Worm (Caenorhabditis elegans) whole organism, L4 larva: ENCODE measurements around the gene ZK897.10.

ENCODE experiments used
- F10B5.3 ChIP-seq: sonication (generic microtip); optimal IDR thresholded peaks from 2 replicates; lab custom pipeline; 2016; ENCODE audit warnings: mild to moderate bottlenecking, missing genetic modification characterization, missing compliant biosample characterization
- F44E2.7 ChIP-seq: fragments of 200-800 bp; sonication (Bioruptor generic); IDR thresholded peaks from 2 replicates; pipeline ENCODE4 v2.1.2; 2022; ENCODE audit warnings: missing genetic modification characterization, missing compliant biosample characterization
- T20F7.1 ChIP-seq: fragments of 200-800 bp; sonication (Bioruptor generic); optimal IDR thresholded peaks from 2 replicates; lab custom pipeline; 2018; ENCODE audit warnings: mild to moderate bottlenecking, missing genetic modification characterization, missing compliant biosample characterization
- T26A8.4 ChIP-seq: fragments of 200-800 bp; sonication (Bioruptor generic); IDR thresholded peaks from 2 replicates; pipeline ENCODE4 v1.3.6; 2022; ENCODE audit warnings: missing genetic modification characterization, missing compliant biosample characterization
- Y75B8A.6 ChIP-seq: fragments of 200-800 bp; sonication (Bioruptor generic); IDR thresholded peaks from 2 replicates; pipeline ENCODE4 v1.3.6; 2022; ENCODE audit warnings: missing genetic modification reagents, missing genetic modification characterization, missing compliant biosample characterization
- ceh-20 ChIP-seq: fragments of 200-800 bp; sonication (Bioruptor generic); IDR thresholded peaks from 2 replicates; pipeline ENCODE4 v1.3.6; 2022; ENCODE audit warnings: missing genetic modification reagents, missing genetic modification characterization, missing compliant biosample characterization
- ces-1 ChIP-seq: fragments of 150-350 bp; sonication (generic microtip); optimal IDR thresholded peaks from 4 replicates; lab custom pipeline; 2014; ENCODE audit warnings: missing biosample characterization, missing genetic modification reagents, missing genetic modification characterization
- ctbp-1 ChIP-seq: fragments of 200-800 bp; sonication (Bioruptor generic); IDR thresholded peaks from 2 replicates; pipeline ENCODE4 v1.3.6; 2022; ENCODE audit warnings: missing genetic modification reagents, missing genetic modification characterization, missing compliant biosample characterization
- daf-16 ChIP-seq, 3 experiments: sonication (generic microtip); optimal IDR thresholded peaks; 2 replicates each; lab custom pipeline; 2016 to 2017; ENCODE audit warnings: missing genetic modification characterization in 3 of 3, missing genetic modification reagents in 3 of 3, mild to moderate bottlenecking in 2 of 3, missing compliant biosample characterization in 2 of 3, missing biosample characterization in 1 of 3, moderate library complexity in 1 of 3
- daf-19 ChIP-seq: fragments of 200-800 bp; sonication (Bioruptor generic); conservative IDR thresholded peaks from 2 replicates; pipeline ENCODE4 v1.3.6; 2022; ENCODE audit warnings: missing genetic modification characterization, missing compliant biosample characterization
- dpl-1 ChIP-seq: fragments of 150-350 bp; optimal IDR thresholded peaks from 2 replicates; lab custom pipeline; 2014; ENCODE audit warnings: missing biosample characterization, missing genetic modification reagents, missing genetic modification characterization
- duxl-1 ChIP-seq: sonication (generic microtip); optimal IDR thresholded peaks from 2 replicates; lab custom pipeline; 2016; ENCODE audit warnings: mild to moderate bottlenecking, missing genetic modification characterization, moderate library complexity, missing compliant biosample characterization; ENCODE audit not compliant: poor library complexity
- egl-43 ChIP-seq: fragments of 200-800 bp; sonication (Bioruptor generic); IDR thresholded peaks from 2 replicates; pipeline ENCODE4 v1.3.6; 2022; ENCODE audit warnings: missing genetic modification reagents, missing genetic modification characterization, missing compliant biosample characterization
- hlh-30 ChIP-seq: sonication (generic microtip); optimal IDR thresholded peaks from 2 replicates; lab custom pipeline; 2017; ENCODE audit warnings: antibody characterized with exemption, mild to moderate bottlenecking, missing genetic modification characterization, missing compliant biosample characterization; ENCODE audit not compliant: insufficient read depth
- hmg-1.1 ChIP-seq: fragments of 200-800 bp; sonication (Bioruptor generic); IDR thresholded peaks from 2 replicates; pipeline ENCODE4 v1.3.6; 2022; ENCODE audit warnings: missing genetic modification reagents, missing genetic modification characterization, missing compliant biosample characterization
- lim-7 ChIP-seq: fragments of 200-800 bp; sonication (Bioruptor generic); IDR thresholded peaks from 2 replicates; pipeline ENCODE4 v1.3.6; 2022; ENCODE audit warnings: missing genetic modification characterization, missing compliant biosample characterization
- lin-1 ChIP-seq: fragments of 200-800 bp; sonication (Bioruptor generic); IDR thresholded peaks from 2 replicates; pipeline ENCODE4 v1.3.6; 2022; ENCODE audit warnings: missing genetic modification reagents, missing genetic modification characterization, missing compliant biosample characterization
- lin-13 ChIP-seq: fragments of 150-350 bp; optimal IDR thresholded peaks from 2 replicates; lab custom pipeline; 2014; ENCODE audit warnings: missing biosample characterization, missing genetic modification reagents, missing genetic modification characterization
- lin-15B ChIP-seq: fragments of 150-350 bp; sonication (generic microtip); optimal IDR thresholded peaks from 3 replicates; lab custom pipeline; 2014; ENCODE audit warnings: missing biosample characterization, missing genetic modification characterization
- lsy-2 ChIP-seq, 2 experiments: fragments of 150-350 bp in 1 of 2; sonication (generic microtip) in 1 of 2; optimal IDR thresholded peaks; 2 replicates each; lab custom pipeline; 2014 to 2017; ENCODE audit warnings: missing biosample characterization in 2 of 2, missing genetic modification characterization in 2 of 2
- madf-5 ChIP-seq, 2 experiments: fragments of 200-800 bp; sonication (Bioruptor generic); IDR thresholded peaks; 2 replicates each; pipeline ENCODE4 v1.3.6; 2022; ENCODE audit warnings: missing compliant biosample characterization in 2 of 2, missing genetic modification characterization in 2 of 2
- madf-9 ChIP-seq: fragments of 200-800 bp; sonication (Bioruptor generic); conservative IDR thresholded peaks from 2 replicates; pipeline ENCODE4 v1.3.6; 2022; ENCODE audit warnings: missing genetic modification reagents, missing genetic modification characterization, missing compliant biosample characterization
- mep-1 ChIP-seq: fragments of 150-350 bp; sonication (generic microtip); optimal IDR thresholded peaks from 3 replicates; lab custom pipeline; 2014; ENCODE audit warnings: missing biosample characterization, missing genetic modification characterization
- mes-2 ChIP-seq: sonication (generic microtip); optimal IDR thresholded peaks from 2 replicates; lab custom pipeline; 2016; ENCODE audit warnings: missing genotype, mild to moderate bottlenecking, missing genetic modification characterization, missing compliant biosample characterization; ENCODE audit not compliant: poor library complexity, severe bottlenecking
- mxl-3 ChIP-seq: fragments of 200-800 bp; sonication (Bioruptor generic); optimal IDR thresholded peaks from 2 replicates; lab custom pipeline; 2018; ENCODE audit warnings: mild to moderate bottlenecking, missing genetic modification characterization, missing compliant biosample characterization
- nhr-111 ChIP-seq: fragments of 200-800 bp; sonication (Bioruptor generic); optimal IDR thresholded peaks from 2 replicates; lab custom pipeline; 2018; ENCODE audit warnings: mild to moderate bottlenecking, missing genetic modification characterization, missing compliant biosample characterization
- nhr-28 ChIP-seq: fragments of 150-350 bp; optimal IDR thresholded peaks from 2 replicates; lab custom pipeline; 2014; ENCODE audit warnings: missing biosample characterization, missing genetic modification characterization
- nhr-48 ChIP-seq: sonication (generic microtip); optimal IDR thresholded peaks from 2 replicates; lab custom pipeline; 2016; ENCODE audit warnings: mild to moderate bottlenecking, missing genetic modification characterization, missing compliant biosample characterization
- nhr-6 ChIP-seq: fragments of 150-350 bp; optimal IDR thresholded peaks from 2 replicates; lab custom pipeline; 2014; ENCODE audit warnings: missing biosample characterization, missing genetic modification characterization
- nhr-77 ChIP-seq: fragments of 150-350 bp; optimal IDR thresholded peaks from 2 replicates; lab custom pipeline; 2014; ENCODE audit warnings: missing biosample characterization, missing genetic modification characterization
- pha-4 ChIP-seq, 2 experiments: fragments of 150-350 bp in 1 of 2; fragments of 200-800 bp in 1 of 2; sonication (Bioruptor generic) in 1 of 2; IDR thresholded peaks in 1 of 2; optimal IDR thresholded peaks in 1 of 2; 2 replicates each; pipeline versions ENCODE4 v1.3.6 to Lab custom; 2014 to 2022; ENCODE audit warnings: missing genetic modification characterization in 2 of 2, missing genetic modification reagents in 2 of 2, missing biosample characterization in 1 of 2, missing compliant biosample characterization in 1 of 2
- php-3 ChIP-seq: fragments of 200-800 bp; sonication (Bioruptor generic); IDR thresholded peaks from 2 replicates; pipeline ENCODE4 v1.3.6; 2022; ENCODE audit warnings: missing genetic modification reagents, missing genetic modification characterization, missing compliant biosample characterization
- pqm-1 ChIP-seq: sonication (generic microtip); optimal IDR thresholded peaks from 2 replicates; lab custom pipeline; 2017; ENCODE audit warnings: missing biosample characterization, missing genetic modification characterization
- spr-1 ChIP-seq: sonication (generic microtip); optimal IDR thresholded peaks from 2 replicates; lab custom pipeline; 2016; ENCODE audit warnings: mild to moderate bottlenecking, missing genetic modification characterization, missing compliant biosample characterization
- spr-3 ChIP-seq: fragments of 200-800 bp; sonication (Bioruptor generic); optimal IDR thresholded peaks from 2 replicates; lab custom pipeline; 2018; ENCODE audit warnings: mild to moderate bottlenecking, missing genetic modification characterization, missing compliant biosample characterization
- unc-130 ChIP-seq: sonication (generic microtip); optimal IDR thresholded peaks from 2 replicates; lab custom pipeline; 2016; ENCODE audit warnings: missing genetic modification reagents, missing genetic modification characterization, missing compliant biosample characterization
- vab-7 ChIP-seq: fragments of 200-800 bp; sonication (Bioruptor generic); IDR thresholded peaks from 2 replicates; pipeline ENCODE4 v1.3.6; 2022; ENCODE audit warnings: missing genetic modification reagents, missing genetic modification characterization, missing compliant biosample characterization
- ztf-7 ChIP-seq: fragments of 150-350 bp; optimal IDR thresholded peaks from 2 replicates; lab custom pipeline; 2014; ENCODE audit warnings: missing biosample characterization, missing genetic modification characterization

Gene ZK897.10

DNA sequence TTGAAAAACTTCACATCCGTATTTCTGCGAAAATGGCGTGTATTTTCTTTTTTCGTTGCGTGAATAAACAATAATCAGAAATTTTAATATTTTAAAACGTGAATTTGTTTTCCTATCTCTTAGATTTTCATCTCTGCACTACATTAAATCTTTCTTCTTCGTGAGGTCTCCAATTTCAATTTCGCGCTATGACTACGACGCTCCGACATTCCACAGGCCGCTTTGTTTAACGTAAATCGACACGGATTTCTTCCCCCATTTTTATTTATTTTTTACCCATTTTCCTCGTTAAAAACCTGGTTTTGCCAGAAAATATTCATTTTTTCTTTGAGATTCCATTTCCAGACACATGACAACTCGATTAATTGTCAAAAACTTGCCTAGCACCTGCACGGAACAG is 40.5 kb upstream of the ZK897.10 start, which contains the start of the genes T23F6.3 and rbd-1 (continued):
- no peak for TF ChIP-seq lim-7 (GFP tag; lab: Robert Waterston, UW)
- TF ChIP-seq Y75B8A.6 (GFP tag; lab: Robert Waterston, UW): no peak
- TF ChIP-seq nhr-28 (tag; lab: Kevin White, UChicago): peak; percentile 77
- TF ChIP-seq pha-4 (GFP tag; IDR thresholded peaks at IDR 0.05; lab: Robert Waterston, UW): peak; percentile 54; the same call in 1 of the 2 replicates
- peak; percentile 83 for TF ChIP-seq pha-4 (tag; optimal IDR thresholded peaks at IDR 0.05; lab: Kevin White, UChicago)
- peak; percentile 80 for TF ChIP-seq nhr-77 (tag; lab: Kevin White, UChicago)
- no peak for TF ChIP-seq lin-15B (tag; lab: Kevin White, UChicago)
- TF ChIP-seq ctbp-1 (GFP tag; lab: Robert Waterston, UW): peak; percentile 51; the same call in 1 of the 2 replicates
- peak; percentile 75 for TF ChIP-seq hmg-1.1 (GFP tag; lab: Robert Waterston, UW)
- TF ChIP-seq T20F7.1 (GFP tag; lab: Kevin White, UChicago): peak; percentile 100
- TF ChIP-seq egl-43 (GFP tag; lab: Robert Waterston, UW): peak; percentile 38; the same call in 1 of the 2 replicates
- TF ChIP-seq ceh-20: peak; percentile 49; the same call in 1 of the 2 replicates
- TF ChIP-seq mxl-3 (GFP tag; lab: Kevin White, UChicago): peak; percentile 34
- peak; percentile 53 for TF ChIP-seq unc-130
- peak; percentile 36; the same call in 1 of the 2 replicates for TF ChIP-seq lin-1 (GFP tag; lab: Robert Waterston, UW)
- no peak for TF ChIP-seq madf-5 (GFP tag; IDR thresholded peaks at IDR 0.05; lab: Robert Waterston, UW)
- peak; percentile 6 for TF ChIP-seq pqm-1
- no peak for TF ChIP-seq nhr-48 (tag; lab: Kevin White, UChicago)
- peak; percentile 47 for TF ChIP-seq spr-1 (tag; lab: Kevin White, UChicago)
- TF ChIP-seq spr-3: peak; percentile 14
- peak; percentile 99 for TF ChIP-seq dpl-1 (GFP tag; lab: Kevin White, UChicago)
- TF ChIP-seq vab-7 (GFP tag; lab: Robert Waterston, UW): peak; percentile 66
- peak; percentile 75 for TF ChIP-seq T26A8.4
- TF ChIP-seq lsy-2 (tag; optimal IDR thresholded peaks at IDR 0.05; lab: Kevin White, UChicago): peak; percentile 15 to 92
- TF ChIP-seq nhr-6 (tag; lab: Kevin White, UChicago): peak; percentile 60
- TF ChIP-seq lin-13 (GFP tag; lab: Kevin White, UChicago): peak; percentile 59
- TF ChIP-seq daf-16 (GFP tag; optimal IDR thresholded peaks at IDR 0.05; lab: Kevin White, UChicago): peak in 1 of 2 experiments; percentile 4
- peak; percentile 35 for TF ChIP-seq daf-16 (tag; optimal IDR thresholded peaks at IDR 0.05; lab: Kevin White, UChicago)
- TF ChIP-seq hlh-30 (tag; lab: Kevin White, UChicago): peak; percentile 78
- peak; percentile 80 for TF ChIP-seq mep-1 (tag; lab: Kevin White, UChicago)

DNA sequence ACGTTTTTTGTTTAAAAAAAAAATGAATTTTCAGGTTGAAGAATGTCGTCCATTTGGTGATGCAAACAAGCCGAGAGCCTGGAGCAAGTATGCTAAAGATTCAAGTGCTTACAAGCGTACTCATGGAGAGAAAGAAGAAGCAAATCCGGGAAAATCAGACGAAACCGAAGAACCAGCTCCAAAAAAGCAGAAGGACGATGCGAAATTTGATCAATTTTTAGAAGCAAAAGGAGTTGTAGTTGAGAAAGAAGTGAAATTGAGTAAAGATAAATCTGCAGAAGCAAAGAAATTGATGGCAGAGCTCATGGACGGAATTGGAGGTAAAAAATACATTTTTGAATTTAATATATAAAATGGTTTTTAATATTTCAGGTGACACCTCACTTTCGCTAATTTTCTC is 39.9 kb upstream of the ZK897.10 start:
- TF ChIP-seq F10B5.3 (tag; lab: Kevin White, UChicago) (no peak), php-3 (GFP tag; lab: Robert Waterston, UW) (no peak), ces-1 (GFP tag; lab: Kevin White, UChicago) (no peak), nhr-111 (GFP tag; lab: Kevin White, UChicago) (no peak), nhr-28 (tag; lab: Kevin White, UChicago) (no peak), mes-2 (tag; lab: Kevin White, UChicago) (no peak), duxl-1 (tag; lab: Kevin White, UChicago) (no peak), ztf-7 (tag; lab: Kevin White, UChicago) (no peak), lin-13 (GFP tag; lab: Kevin White, UChicago) (no peak), F44E2.7 (GFP tag; lab: Robert Waterston, UW) (no peak)
- TF ChIP-seq, all 104 proteins: peak for 0

DNA sequence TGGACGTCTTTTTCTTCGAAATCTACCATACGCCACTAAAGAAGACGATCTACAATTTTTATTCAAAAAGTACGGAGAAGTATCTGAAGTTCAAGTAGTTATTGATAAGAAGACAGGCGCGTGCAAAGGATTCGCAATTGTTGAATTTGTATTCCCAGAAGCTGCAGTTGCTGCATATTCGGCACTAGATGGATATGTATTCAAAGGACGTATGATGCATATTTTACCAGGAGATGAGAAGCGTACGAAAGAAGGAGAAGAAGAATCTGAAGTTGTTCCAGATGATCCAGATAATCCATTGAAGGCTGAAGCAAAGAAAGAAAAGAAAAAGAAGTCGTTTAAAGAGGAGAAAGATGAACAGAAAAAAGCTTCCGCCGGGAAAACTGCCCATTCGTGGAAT is 39.2 kb upstream of the ZK897.10 start:
- TF ChIP-seq madf-9 (no peak), daf-19 (GFP tag; lab: Robert Waterston, UW) (no peak)
- TF ChIP-seq, all 104 proteins: peak for 0
